Worm (Caenorhabditis elegans): ENCODE measurements around the gene C17C3.5.

The C17C3.5 gene

DNA sequence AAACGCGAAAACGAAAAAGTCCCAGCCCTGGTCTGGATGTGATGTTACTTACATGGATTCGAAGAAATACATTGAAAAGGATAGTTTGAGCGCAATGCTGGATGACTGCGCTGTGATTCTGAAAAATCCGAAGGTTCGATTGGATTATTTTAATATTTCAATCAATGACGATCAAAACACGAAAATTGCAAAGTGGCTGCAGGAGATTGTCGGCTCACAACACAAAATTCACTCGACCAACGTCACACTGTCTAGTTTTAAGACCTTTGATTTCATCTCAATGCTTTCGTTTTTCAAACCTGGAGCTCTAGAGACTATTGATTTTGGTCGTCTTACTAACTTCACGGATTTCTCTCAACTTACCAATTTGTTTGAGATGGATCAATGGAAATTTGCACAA, at the start of gene C17C3.5:
C17C3.5 (plus strand) TSS at position 301 of the 400 bp plus-strand sequence.
- TF ChIP-seq unc-62 (GFP tag; optimal IDR thresholded peaks at IDR 0.05) = no peak

DNA sequence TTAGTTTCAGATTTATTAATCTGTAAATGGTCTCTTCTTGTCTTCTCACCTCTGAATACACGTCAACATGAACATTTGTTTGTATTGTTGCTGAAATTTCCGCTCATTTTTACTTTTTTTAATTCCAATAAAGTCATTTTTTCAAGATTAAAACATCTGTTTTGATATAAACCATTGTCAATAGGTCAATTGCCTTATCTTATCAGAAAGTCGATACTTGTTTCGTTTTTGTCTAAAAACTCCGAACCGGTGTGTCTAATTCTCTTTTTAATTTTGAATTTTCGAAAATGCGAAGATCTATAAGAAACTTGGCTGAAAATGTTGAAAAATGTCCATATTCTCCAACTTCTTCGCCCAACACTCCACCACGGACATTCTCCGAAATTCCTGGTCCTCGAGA, 47.9 kb upstream of the C17C3.5 start, which contains the start of gene cyp-44A1:
cyp-44A1 (plus strand) TSS at position 285 of the 400 bp plus-strand sequence.
- TF ChIP-seq unc-62 (GFP tag; optimal IDR thresholded peaks at IDR 0.05) = no peak

DNA sequence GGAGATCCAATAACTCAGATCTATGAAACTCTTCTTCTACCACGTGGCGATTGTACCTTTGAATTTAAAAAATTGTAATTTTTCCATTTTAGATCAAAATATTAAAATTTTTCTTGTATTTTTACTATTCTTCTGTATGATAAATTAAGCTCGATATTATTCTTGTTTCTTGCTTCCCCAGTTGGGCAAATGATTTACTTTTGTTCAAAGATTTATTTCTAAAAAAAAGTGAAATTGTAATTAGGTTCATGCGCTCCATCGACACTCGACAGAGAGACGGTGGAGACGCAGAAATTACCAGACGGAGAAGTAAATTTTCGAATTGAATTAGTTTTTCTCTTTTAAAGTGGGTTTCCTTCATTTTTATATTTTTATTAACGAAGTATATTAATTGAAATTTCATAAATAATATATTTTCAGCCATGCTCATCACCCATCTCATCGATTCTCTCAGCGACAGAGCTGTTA, 45.8 kb upstream of the C17C3.5 start, which contains the start of gene npp-24:
npp-24 (plus strand) TSS at position 51 of the 468 bp plus-strand sequence.
- no peak for TF ChIP-seq unc-62 (GFP tag; optimal IDR thresholded peaks at IDR 0.05)

DNA sequence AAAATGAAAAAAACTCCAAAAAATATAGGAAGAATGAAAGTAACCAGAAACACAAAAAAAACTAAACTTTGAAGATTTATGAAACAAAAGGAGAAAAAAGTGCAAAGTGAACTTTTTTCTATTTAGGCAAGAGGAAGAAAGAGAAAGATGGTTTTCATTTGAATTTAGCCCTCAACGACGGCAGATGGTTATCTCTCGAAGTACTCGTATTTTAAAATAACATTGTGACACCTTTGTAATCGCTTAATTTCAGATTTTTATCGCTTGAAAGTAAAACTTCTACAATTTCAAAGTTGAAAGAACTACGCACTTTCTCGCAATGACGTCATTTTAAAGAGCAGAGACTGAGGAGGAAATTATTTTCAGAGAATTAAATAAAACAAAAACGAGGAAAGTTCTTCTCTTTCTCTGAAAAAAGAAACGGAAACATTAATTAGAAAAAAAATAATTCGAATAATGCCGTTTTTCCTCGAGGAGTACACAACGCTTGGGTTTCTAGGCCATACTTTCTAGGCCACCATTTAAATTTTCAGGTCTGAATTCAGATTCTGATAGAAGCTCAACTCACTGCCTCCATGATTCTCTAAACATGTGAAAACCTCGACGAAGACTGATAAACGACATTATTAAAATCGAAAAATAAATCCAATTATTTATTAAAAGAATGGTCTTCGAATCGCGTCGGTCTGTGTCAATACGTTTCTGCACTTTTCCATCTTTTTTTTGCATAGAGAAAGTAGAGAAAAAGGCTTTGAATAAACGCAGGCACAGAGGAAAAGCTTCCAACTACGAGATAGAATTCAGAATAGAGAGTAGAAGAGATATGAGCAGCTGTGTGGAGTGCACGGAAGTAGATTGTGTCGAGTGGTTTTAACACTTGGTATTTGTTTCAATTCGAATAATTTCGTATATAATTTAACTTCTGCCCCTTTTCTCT, 39.9 kb upstream of the C17C3.5 start:
- TF ChIP-seq unc-62 (GFP tag; optimal IDR thresholded peaks at IDR 0.05) = no peak

DNA sequence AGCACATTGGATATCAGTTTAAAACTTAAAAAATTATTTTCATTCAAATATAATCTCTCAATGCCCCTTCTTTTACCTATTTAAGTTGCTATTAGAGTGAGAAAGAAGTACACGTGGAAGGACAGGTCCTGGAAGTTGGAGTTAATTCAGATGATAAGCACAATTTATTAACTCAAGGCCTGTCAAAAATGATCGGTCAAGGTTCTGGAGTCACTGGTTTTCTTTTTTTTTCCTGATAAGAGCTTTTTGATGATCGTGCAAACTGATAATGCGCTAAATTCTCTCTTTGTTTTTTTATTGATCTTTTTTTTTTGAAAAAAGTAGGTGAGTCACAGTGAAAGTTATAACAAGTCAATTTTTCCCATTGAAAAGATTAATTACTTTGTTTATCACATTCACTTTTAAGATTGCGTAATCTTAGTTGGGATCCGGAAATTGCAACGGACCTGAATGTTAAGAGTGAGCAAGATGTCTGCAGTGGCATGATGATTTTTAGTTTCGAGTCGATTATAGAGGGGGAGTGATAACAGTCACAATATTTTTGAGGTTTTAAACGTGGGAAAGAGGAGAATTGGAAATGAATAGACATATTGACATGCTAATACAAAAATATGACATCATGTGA, 39.0 kb upstream of the C17C3.5 start:
- TF ChIP-seq unc-62 (GFP tag; optimal IDR thresholded peaks at IDR 0.05) = no peak

DNA sequence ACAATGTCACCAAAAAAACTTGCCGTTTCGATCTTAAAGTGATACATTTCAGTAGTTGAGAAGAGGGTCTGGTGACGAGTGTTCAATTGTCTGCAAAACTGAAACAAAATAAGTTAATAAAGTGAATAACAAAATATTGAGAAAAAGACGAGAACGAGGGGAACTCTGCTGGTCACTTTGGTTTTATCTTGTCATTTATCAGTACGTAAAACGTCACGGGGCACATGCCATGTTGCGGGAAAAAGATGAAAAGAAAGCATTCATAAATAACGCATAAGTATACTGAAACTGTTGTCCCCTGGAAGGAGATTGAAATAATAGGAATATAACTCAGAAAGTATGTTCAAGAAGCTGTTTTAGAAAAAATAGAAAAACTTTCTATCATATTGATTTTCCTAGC, 36.8 kb upstream of the C17C3.5 start, which contains the start of gene sahd-1:
sahd-1 (minus strand) TSS at position 100 of the 400 bp plus-strand sequence.
- TF ChIP-seq unc-62 (GFP tag; optimal IDR thresholded peaks at IDR 0.05) = no peak

DNA sequence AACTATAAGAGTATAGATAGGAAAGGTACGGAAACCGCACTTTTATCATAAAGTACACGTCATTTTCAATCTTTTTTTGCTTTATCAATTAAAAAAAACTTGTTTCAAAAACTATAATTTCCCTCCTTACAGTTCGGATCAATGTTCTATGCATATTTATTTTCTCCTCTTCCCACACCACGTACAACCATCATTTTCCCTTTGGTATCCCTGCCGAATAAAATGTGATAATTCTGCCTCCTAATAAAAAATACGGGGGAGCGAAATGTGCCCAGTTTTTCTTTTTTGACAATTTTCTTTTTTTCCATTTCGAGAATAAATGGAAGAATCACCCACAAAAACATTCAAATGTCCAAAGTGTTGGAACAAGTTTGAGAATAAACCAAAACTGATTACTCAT, 36.1 kb upstream of the C17C3.5 start, which contains the start of gene ZK177.3:
ZK177.3 (plus strand) TSS at position 301 of the 400 bp plus-strand sequence.
- TF ChIP-seq unc-62 (GFP tag; optimal IDR thresholded peaks at IDR 0.05) = no peak

DNA sequence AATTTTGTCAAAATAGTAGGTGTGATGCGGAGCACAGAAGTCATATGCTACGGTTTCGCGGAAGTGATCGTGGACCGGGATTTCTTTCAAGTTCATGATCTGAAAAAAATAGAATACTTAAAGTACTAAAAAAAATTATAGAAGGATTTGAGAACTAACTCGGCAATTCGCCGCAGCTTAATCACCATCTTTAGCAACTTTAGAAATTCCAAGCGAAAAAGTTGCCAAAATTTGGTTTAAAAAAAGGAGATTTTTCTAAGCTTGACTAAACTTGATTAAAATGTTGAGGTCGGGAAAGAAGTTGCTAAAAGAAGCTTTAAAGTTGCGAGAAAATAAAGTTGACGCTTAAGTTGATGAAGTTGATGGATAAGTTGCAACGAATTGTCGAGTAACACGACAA, 34.0 kb upstream of the C17C3.5 start, which contains the start of gene ZK177.9:
ZK177.9 (minus strand) TSS at position 101 of the 400 bp plus-strand sequence.
- TF ChIP-seq unc-62 (GFP tag; optimal IDR thresholded peaks at IDR 0.05) = no peak

DNA sequence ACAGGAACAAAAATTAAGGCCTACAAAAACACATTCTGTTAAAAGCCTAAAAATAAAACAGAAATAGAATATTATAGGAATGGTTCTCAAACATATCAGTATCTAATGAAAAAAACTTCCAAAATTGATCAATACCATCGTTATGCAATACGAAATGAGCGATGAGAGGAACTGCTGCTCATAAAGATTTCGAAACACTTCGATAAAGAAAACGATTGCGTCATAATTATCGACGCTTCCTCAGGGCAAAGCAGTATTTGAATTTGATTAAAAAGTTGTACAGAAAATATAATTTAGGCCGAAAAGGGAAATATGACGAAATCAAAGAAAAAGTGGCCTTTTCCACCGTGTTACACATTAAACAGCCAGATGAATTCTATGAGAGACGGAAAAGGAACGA, 33.6 kb upstream of the C17C3.5 start:
- TF ChIP-seq unc-62 (GFP tag; optimal IDR thresholded peaks at IDR 0.05) = no peak

DNA sequence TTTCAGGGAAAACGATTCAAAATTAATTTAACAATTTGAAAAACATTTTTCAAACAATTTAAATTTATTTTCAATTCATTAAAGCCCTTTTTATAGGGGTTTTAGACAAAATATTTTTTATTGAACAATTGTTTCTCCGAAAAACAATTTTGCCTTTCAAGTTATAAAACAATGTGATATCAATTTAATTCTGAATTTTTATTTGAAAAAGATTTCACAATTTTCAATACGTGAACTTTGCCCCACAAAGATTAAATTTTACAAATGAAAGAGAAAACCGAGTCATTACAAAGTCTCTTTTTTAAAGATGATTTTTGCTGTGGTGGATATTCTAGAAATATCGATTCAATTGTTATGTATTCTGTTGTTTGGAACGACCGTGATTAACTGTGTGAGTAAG, 32.7 kb upstream of the C17C3.5 start, which contains the start of gene ZK177.2:
ZK177.2 (plus strand) TSS at position 301 of the 400 bp plus-strand sequence.
- no peak for TF ChIP-seq unc-62 (GFP tag; optimal IDR thresholded peaks at IDR 0.05)

DNA sequence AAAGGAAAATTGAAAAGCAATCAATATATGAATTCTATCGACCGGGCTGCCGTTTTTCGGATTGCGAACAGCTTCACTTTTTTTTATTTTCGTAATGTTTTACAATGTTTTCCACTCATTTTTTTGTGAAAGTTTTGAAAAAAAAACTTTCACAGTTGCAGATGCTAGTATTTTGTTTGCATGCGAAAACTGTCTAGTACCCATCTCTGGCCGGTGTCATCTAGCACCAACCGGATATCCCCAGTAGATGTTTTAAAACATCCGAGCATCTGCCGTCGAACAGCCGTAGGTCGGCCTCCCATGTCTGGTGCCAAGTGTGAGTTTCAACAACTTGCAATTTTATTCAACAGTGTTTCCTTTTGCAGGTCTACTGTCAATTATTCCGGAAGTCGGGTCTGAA, 30.2 kb upstream of the C17C3.5 start, which contains the start of gene ZK177.12:
ZK177.12 (plus strand) TSS at position 301 of the 400 bp plus-strand sequence.
- TF ChIP-seq unc-62 (GFP tag; optimal IDR thresholded peaks at IDR 0.05) = no peak

DNA sequence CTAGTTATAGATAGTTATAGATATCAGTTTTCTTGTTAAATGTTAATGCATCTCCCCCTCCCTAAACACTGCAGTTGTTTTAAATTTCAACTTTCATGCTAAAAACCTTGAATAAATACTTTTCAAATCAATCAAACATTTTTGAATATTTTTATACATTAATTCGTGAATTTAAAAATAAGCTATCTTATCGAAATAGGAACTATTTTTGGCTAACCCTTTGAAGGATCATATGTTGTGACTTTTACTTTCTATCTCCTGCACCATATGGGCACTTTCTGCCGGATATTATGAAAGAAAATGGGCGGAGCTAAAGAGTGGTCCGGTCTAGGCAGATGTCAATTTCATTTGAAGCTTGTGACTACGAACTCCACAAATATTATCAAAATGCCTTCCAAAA, 29.0 kb upstream of the C17C3.5 start, which contains the start of gene ZK177.11:
ZK177.11 (plus strand) TSS at position 301 of the 400 bp plus-strand sequence.
- TF ChIP-seq unc-62 (GFP tag; optimal IDR thresholded peaks at IDR 0.05) = no peak

DNA sequence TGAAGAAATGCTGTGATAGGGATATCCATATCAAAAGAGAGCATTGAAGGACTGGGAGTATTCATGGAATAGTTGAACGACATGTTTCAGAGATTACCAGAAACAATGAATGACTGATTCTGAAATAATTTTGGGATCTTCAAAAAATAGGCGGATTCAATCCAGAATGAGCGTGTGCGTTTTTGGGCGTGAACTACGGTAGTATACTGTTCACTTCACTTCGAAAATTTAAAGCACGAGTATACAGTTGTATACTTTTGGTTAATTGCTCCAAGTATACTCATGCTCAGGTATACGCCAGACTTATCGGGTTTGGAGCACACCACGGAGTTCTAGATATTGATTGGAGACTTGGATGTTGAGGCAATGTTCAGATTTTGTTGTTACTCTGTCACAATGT, 26.3 kb upstream of the C17C3.5 start, which contains the start of gene tbx-35:
tbx-35 (minus strand) TSS at position 101 of the 400 bp plus-strand sequence.
- TF ChIP-seq unc-62 (GFP tag; optimal IDR thresholded peaks at IDR 0.05) = no peak

DNA sequence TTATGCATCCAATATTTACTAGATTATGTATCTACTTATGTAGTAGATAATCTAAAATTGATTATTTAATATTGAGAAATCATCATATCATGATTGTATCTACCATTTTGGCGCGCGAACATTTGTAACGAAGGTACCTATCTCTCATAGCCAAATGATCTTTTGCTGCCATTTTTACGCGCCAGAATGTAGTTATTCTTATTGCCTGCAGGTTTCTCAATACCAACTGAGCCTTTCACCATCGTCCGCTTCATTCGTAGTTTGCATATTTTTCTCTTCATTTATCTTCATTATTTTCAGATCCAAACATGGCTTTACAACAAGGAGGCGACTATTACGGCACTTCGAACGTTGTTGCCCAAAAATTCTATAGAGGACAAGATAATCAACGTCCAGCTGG, 23.8 kb upstream of the C17C3.5 start, which contains the start of gene ZK177.1:
ZK177.1 (plus strand) TSS at position 301 of the 400 bp plus-strand sequence.
- TF ChIP-seq unc-62 (GFP tag; optimal IDR thresholded peaks at IDR 0.05) = no peak

DNA sequence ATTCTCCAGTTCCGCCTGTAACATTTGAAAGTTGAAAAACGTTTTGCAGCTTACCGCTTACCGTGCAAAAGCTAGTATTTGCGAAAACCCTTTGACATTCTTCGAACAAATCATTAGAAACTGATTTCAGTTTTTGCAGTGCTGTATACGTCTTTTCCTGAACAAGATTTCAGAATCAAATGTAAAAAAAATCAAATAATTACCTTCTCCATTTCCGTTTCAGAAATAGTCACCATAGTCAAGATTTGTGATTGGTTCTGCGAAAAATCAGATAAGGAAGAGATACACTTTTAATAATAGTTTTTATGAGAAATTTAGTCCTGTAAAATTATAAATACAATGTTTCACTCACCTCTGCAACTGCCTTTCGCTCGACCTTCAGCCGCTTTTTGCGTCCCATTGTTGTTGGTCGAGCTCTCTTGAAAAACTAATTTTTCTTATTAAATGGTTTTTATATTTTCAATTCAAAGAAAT, 19.7 kb upstream of the C17C3.5 start, which contains the start of gene C17C3.9:
C17C3.9 (minus strand) TSS at position 424 of the 474 bp plus-strand sequence.
- no peak for TF ChIP-seq unc-62 (GFP tag; optimal IDR thresholded peaks at IDR 0.05)

Data from whole organism, dauer.